Fruit fly (Drosophila melanogaster) whole organism, adult: Measurements from ENCODE around the gene Nedd4.

Experiments used
- CG7045 ChIP-seq: fragments of 200-800 bp; sonication (Bioruptor generic); optimal IDR thresholded peaks from 2 replicates; lab custom pipeline; 2017; ENCODE audit warnings: missing biosample characterization, mild to moderate bottlenecking, missing genetic modification characterization
- kay ChIP-seq: fragments of 200-800 bp; sonication (Bioruptor generic); peaks from one replicate; lab custom pipeline; 2016; ENCODE audit warnings: missing biosample characterization, missing genetic modification characterization, borderline replicate concordance
- tj ChIP-seq: fragments of 200-800 bp; sonication (Bioruptor generic); optimal IDR thresholded peaks from 3 replicates; lab custom pipeline; 2017; ENCODE audit warnings: missing biosample characterization, mild to moderate bottlenecking, missing genetic modification characterization, moderate library complexity
- toe ChIP-seq: fragments of 200-800 bp; sonication (Bioruptor generic); optimal IDR thresholded peaks from 2 replicates; lab custom pipeline; 2016; ENCODE audit warnings: missing biosample characterization, missing genetic modification characterization

dm6 chr3L:17498952-17499710 is 30.8 kb upstream of the Nedd4 start:
- no peak for TF ChIP-seq toe (GFP tag; lab: Kevin White, UChicago)
- TF ChIP-seq tj (GFP tag; lab: Kevin White, UChicago) = no peak
- no peak for TF ChIP-seq kay (GFP tag; lab: Kevin White, UChicago)
- no peak for TF ChIP-seq CG7045 (GFP tag; lab: Kevin White, UChicago)
